Worm (Caenorhabditis elegans) whole organism, young adult: ENCODE results near the gene gst-36.

Experiments
- F33H1.4 ChIP-seq: fragments of 200-800 bp; sonication (Bioruptor generic); IDR thresholded peaks from 2 replicates; pipeline ENCODE4 v1.3.6; 2022; ENCODE audit warnings: missing genetic modification reagents, missing genetic modification characterization, missing compliant biosample characterization
- Y56A3A.18 ChIP-seq: fragments of 200-800 bp; sonication (Bioruptor generic); IDR thresholded peaks from 2 replicates; pipeline ENCODE4 v1.3.6; 2022; ENCODE audit warnings: missing genetic modification reagents, missing genetic modification characterization, missing compliant biosample characterization
- ama-1 ChIP-seq, 3 experiments: fragments of 150-350 bp in 1 of 3; sonication (generic microtip) in 2 of 3; optimal IDR thresholded peaks; 2 replicates each; lab custom pipeline; 2014 to 2018; ENCODE audit warnings: missing biosample characterization in 2 of 3, missing genetic modification characterization in 2 of 3, missing genetic modification reagents in 2 of 3
- dpl-1 ChIP-seq: fragments of 150-350 bp; optimal IDR thresholded peaks from 2 replicates; lab custom pipeline; 2014; ENCODE audit warnings: missing biosample characterization, missing genetic modification reagents, missing genetic modification characterization
- efl-1 ChIP-seq: fragments of 150-350 bp; optimal IDR thresholded peaks from 2 replicates; lab custom pipeline; 2014; ENCODE audit warnings: missing biosample characterization, missing genetic modification reagents, missing genetic modification characterization
- fkh-3 ChIP-seq: sonication (generic microtip); optimal IDR thresholded peaks from 2 replicates; lab custom pipeline; 2016; ENCODE audit warnings: mild to moderate bottlenecking, missing genetic modification characterization, missing compliant biosample characterization
- let-607 ChIP-seq, 2 experiments: fragments of 200-800 bp in 1 of 2; sonication (Bioruptor generic) in 1 of 2; sonication (generic microtip) in 1 of 2; optimal IDR thresholded peaks; 2 replicates each; lab custom pipeline; 2016 to 2018; ENCODE audit warnings: mild to moderate bottlenecking in 2 of 2, missing compliant biosample characterization in 2 of 2, missing genetic modification characterization in 2 of 2, moderate library complexity in 2 of 2, missing genotype in 1 of 2
- madf-3 ChIP-seq: fragments of 200-800 bp; sonication (Bioruptor generic); IDR thresholded peaks from 2 replicates; pipeline ENCODE4 v1.3.6; 2022; ENCODE audit warnings: missing genetic modification reagents, missing genetic modification characterization, missing compliant biosample characterization
- nhr-179 ChIP-seq: sonication (generic microtip); optimal IDR thresholded peaks from 2 replicates; lab custom pipeline; 2016; ENCODE audit warnings: mild to moderate bottlenecking, missing genetic modification characterization, missing compliant biosample characterization
- tlf-1 ChIP-seq: fragments of 200-800 bp; sonication (Bioruptor generic); optimal IDR thresholded peaks from 2 replicates; lab custom pipeline; 2018; ENCODE audit warnings: mild to moderate bottlenecking, missing genetic modification characterization, missing compliant biosample characterization

- TF ChIP-seq tlf-1 (no peak), dpl-1 (GFP tag; lab: Kevin White, UChicago) (no peak), madf-3 (GFP tag; lab: Robert Waterston, UW) (no peak), ama-1 (optimal IDR thresholded peaks at IDR 0.05; lab: Kevin White, UChicago) (no peak), ama-1 (GFP tag; optimal IDR thresholded peaks at IDR 0.05; lab: Kevin White, UChicago) (no peak), fkh-3 (tag; lab: Kevin White, UChicago) (no peak), nhr-179 (no peak), efl-1 (GFP tag; lab: Kevin White, UChicago) (no peak), Y56A3A.18 (GFP tag; lab: Robert Waterston, UW) (no peak), F33H1.4 (GFP tag; lab: Robert Waterston, UW) (no peak), let-607 (tag; optimal IDR thresholded peaks at IDR 0.05; lab: Kevin White, UChicago) (no peak)
Measured at ce11 chrX:9882112-9882511, 19.4 kb upstream of the gst-36 start, which contains the start of gene glo-1.
